Worm (Caenorhabditis elegans): ENCODE data around the gene ZK856.5.

Gene ZK856.5

DNA sequence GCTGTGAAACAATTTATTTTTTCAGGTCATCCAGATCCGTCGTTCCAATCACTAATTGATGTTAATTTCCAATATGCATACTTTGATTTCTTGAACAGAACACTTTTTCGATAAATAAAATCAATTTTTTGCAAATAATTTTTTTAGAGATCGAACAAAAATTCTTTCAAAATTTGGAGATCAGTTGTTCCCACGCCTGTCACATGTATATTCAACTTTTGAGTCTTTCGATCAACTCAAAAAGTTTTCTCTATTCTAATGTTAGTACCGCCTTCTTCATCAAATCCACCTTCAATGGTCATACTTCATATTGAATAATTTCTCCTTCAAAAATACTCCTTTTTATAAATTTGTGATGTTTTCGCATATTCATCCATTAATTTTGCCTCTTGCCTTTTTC, 35.2 kb downstream of the ZK856.5 start, which contains the start of gene srsx-29:
TSS of gene srsx-29 (plus strand) at position 301 of the 400 bp plus-strand sequence.
- no peak for TF ChIP-seq elt-1 (tag; optimal IDR thresholded peaks at IDR 0.05; ENCODE audit: borderline replicate concordance, insufficient read depth)
- no peak for TF ChIP-seq M03D4.4 (tag; optimal IDR thresholded peaks at IDR 0.05)
- TF ChIP-seq elt-3 (tag; optimal IDR thresholded peaks at IDR 0.05), result no peak
- TF ChIP-seq lsy-2 (tag; optimal IDR thresholded peaks at IDR 0.05), result no peak
- no peak for TF ChIP-seq lin-32 (GFP tag; optimal IDR thresholded peaks at IDR 0.05)
- TF ChIP-seq drap-1 (GFP tag; optimal IDR thresholded peaks at IDR 0.05), result no peak

DNA sequence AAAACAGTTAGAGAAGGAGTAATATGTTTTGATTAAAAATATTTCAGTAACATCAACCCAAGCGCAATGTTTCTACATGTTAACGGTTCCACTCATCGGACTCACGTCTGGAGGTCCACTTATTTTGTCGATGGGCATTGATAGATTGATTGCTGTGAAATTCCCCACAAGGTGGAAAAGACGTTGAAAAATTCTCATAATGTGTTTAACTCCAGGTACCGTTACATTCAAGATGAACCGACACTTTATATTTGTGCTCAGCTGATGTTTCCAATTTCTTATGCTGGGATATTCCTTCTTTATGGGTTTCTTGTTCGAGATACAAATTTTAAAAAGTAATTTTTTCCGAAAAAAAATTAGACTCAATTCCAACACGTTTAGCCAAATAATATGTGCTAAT, 36.9 kb downstream of the ZK856.5 start:
- TF ChIP-seq mls-2 (tag; optimal IDR thresholded peaks at IDR 0.05) (no peak), sem-2 (GFP tag; optimal IDR thresholded peaks at IDR 0.05) (no peak), nhr-12 (tag; optimal IDR thresholded peaks at IDR 0.05) (no peak), cnd-1 (tag; optimal IDR thresholded peaks at IDR 0.05) (no peak), nhr-2 (tag; optimal IDR thresholded peaks at IDR 0.05) (no peak), lin-32 (GFP tag; optimal IDR thresholded peaks at IDR 0.05) (no peak), ces-1 (GFP tag; optimal IDR thresholded peaks at IDR 0.05) (no peak), unc-39 (tag; optimal IDR thresholded peaks at IDR 0.05) (no peak), unc-120 (tag; optimal IDR thresholded peaks at IDR 0.05; ENCODE audit: poor library complexity, severe bottlenecking) (no peak), nhr-237 (tag; optimal IDR thresholded peaks at IDR 0.05) (no peak), sptf-1 (tag; optimal IDR thresholded peaks at IDR 0.05) (no peak), nhr-28 (tag; optimal IDR thresholded peaks at IDR 0.05) (no peak), mab-5 (tag; optimal IDR thresholded peaks at IDR 0.05) (no peak), tbx-8 (GFP tag; optimal IDR thresholded peaks at IDR 0.05) (no peak), zip-8 (tag; optimal IDR thresholded peaks at IDR 0.05) (no peak), pha-4 (tag; optimal IDR thresholded peaks at IDR 0.05) (no peak), bed-3 (GFP tag; optimal IDR thresholded peaks at IDR 0.05) (no peak), ceh-43 (GFP tag; optimal IDR thresholded peaks at IDR 0.05) (no peak), ceh-39 (tag; optimal IDR thresholded peaks at IDR 0.05) (no peak), mep-1 (tag; optimal IDR thresholded peaks at IDR 0.05) (no peak)

DNA sequence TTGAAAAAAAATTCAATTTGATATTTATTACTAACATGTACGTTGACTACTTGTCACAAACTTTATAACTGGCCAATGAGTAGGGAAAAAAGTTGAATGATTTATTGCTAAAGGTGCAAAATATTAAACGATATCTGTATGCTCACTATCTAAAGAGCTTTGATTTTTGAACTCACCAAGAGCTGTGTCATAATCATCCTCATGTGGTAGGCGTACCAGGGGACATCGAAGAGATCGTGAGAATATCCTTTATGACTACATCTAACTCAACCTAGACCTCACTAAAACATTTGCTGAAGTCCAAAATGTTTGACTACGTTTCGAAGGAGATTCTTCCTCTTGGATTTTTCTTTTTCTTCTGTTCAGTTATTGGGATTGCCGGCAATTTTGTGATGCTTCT, 37.7 kb downstream of the ZK856.5 start, which contains the start of gene srsx-28:
TSS of gene srsx-28 (plus strand) at position 301 of the 400 bp plus-strand sequence.
- TF ChIP-seq ztf-11 (tag; optimal IDR thresholded peaks at IDR 0.05) (no peak), tbx-8 (GFP tag; optimal IDR thresholded peaks at IDR 0.05) (no peak), M03D4.4 (tag; optimal IDR thresholded peaks at IDR 0.05) (no peak), lin-13 (tag; optimal IDR thresholded peaks at IDR 0.05) (no peak), lin-32 (GFP tag; optimal IDR thresholded peaks at IDR 0.05) (no peak), unc-62 (GFP tag; optimal IDR thresholded peaks at IDR 0.05) (no peak), mep-1 (tag; optimal IDR thresholded peaks at IDR 0.05) (no peak), flh-1 (GFP tag; optimal IDR thresholded peaks at IDR 0.05) (no peak), cnd-1 (tag; optimal IDR thresholded peaks at IDR 0.05) (no peak), nhr-76 (tag; optimal IDR thresholded peaks at IDR 0.05) (no peak), ceh-43 (GFP tag; optimal IDR thresholded peaks at IDR 0.05) (no peak), sptf-1 (tag; optimal IDR thresholded peaks at IDR 0.05) (no peak), nhr-12 (tag; optimal IDR thresholded peaks at IDR 0.05) (no peak)

DNA sequence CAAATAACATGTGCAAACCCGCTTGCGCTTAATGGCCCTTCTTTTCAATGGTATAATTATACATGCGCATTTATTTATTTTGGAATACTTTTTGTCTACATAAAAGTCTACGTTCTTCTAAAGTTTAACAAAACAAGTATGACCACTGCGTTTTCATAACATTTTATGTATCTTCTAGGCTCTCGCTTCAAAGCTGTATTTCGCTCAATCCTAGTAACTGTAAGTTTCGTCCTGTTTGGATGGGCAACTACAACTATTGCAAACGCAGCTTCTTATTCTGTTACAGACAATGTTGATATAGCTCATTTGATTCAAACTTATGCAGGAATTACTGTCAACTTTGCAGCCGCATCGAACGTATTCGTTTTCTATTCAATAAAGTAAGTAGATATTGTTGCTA, 40.2 kb downstream of the ZK856.5 start, which contains the start of gene srsx-27:
TSS of gene srsx-27 (plus strand) at position 301 of the 400 bp plus-strand sequence.
- no peak for TF ChIP-seq unc-62 (GFP tag; optimal IDR thresholded peaks at IDR 0.05)

DNA sequence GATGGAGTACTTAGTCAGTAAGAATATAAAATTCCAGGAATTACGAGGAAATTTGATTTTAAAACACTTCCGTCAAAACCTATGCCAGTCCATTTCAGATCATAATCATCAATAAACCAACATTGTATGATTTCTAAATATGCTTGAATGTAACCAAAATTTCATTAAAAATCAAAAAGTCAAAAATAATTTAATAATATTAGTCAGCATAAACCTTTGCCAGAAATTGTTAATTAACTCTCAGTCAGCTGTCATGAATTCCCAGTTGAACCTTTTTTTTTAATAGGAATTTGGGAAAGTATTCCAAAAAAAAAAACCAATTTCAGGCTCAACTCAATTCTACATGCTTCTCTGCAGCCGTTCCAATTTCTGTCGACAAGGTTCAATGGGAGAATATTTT, 41.6 kb downstream of the ZK856.5 start, which contains the start of gene srsx-26:
TSS of gene srsx-26 (plus strand) at position 301 of the 400 bp plus-strand sequence.
- TF ChIP-seq bed-3 (GFP tag; optimal IDR thresholded peaks at IDR 0.05), result no peak
- TF ChIP-seq zip-8 (tag; optimal IDR thresholded peaks at IDR 0.05), result no peak
- no peak for TF ChIP-seq ham-2 (GFP tag; optimal IDR thresholded peaks at IDR 0.05)
- TF ChIP-seq lin-32 (GFP tag; optimal IDR thresholded peaks at IDR 0.05), result no peak
- no peak for TF ChIP-seq snpc-4 (tag; optimal IDR thresholded peaks at IDR 0.05)
- no peak for TF ChIP-seq unc-120 (tag; optimal IDR thresholded peaks at IDR 0.05; ENCODE audit: poor library complexity, severe bottlenecking)
- no peak for TF ChIP-seq nhr-2 (tag; optimal IDR thresholded peaks at IDR 0.05)
- TF ChIP-seq lin-13 (tag; optimal IDR thresholded peaks at IDR 0.05), result no peak
- no peak for TF ChIP-seq M03D4.4 (tag; optimal IDR thresholded peaks at IDR 0.05)
- no peak for TF ChIP-seq ces-1 (GFP tag; optimal IDR thresholded peaks at IDR 0.05)
- TF ChIP-seq cnd-1 (tag; optimal IDR thresholded peaks at IDR 0.05), result no peak
